Worm (Caenorhabditis elegans) whole organism, L2 larva: ENCODE measurements around the gene W02B3.3.

Source experiments
- egl-27 ChIP-seq: sonication (generic microtip); optimal IDR thresholded peaks from 3 replicates; lab custom pipeline; 2017; ENCODE audit warnings: missing biosample characterization, missing genetic modification reagents, missing genetic modification characterization
- elt-1 ChIP-seq: fragments of 150-350 bp; optimal IDR thresholded peaks from 2 replicates; lab custom pipeline; 2014; ENCODE audit warnings: missing biosample characterization, missing genetic modification characterization

- TF ChIP-seq elt-1 (no peak), egl-27 (no peak)
Observed at ce11 chrIII:710042-710441, 41.8 kb upstream of the W02B3.3 start.
